Worm (Caenorhabditis elegans): ENCODE data around the gene str-67.

Gene str-67

ce11 chrV:1033304-1033703, 31.1 kb downstream of the str-67 start, which contains the start of gene flp-34:
flp-34 (minus strand) TSS chrV:1033404.
- TF ChIP-seq T26A5.8 (tag; optimal IDR thresholded peaks at IDR 0.05): no peak
- no peak for TF ChIP-seq ceh-79 (tag; optimal IDR thresholded peaks at IDR 0.05)
- TF ChIP-seq lin-54 (GFP tag; optimal IDR thresholded peaks at IDR 0.05): no peak
- no peak for TF ChIP-seq cebp-1 (GFP tag; IDR thresholded peaks at IDR 0.05)
- TF ChIP-seq cebp-1 (tag; optimal IDR thresholded peaks at IDR 0.05): no peak

- TF ChIP-seq efl-1 (GFP tag; optimal IDR thresholded peaks at IDR 0.05) (no peak), nhr-80 (tag; optimal IDR thresholded peaks at IDR 0.05) (peak; percentile 7)
Measured at ce11 chrV:1027044-1027443, 37.3 kb downstream of the str-67 start, which contains the start of gene R09A1.3. R09A1.3 (minus strand) TSS chrV:1027074.

ce11 chrV:1023367-1023766, 41.0 kb downstream of the str-67 start, which contains the start of gene pei-2:
pei-2 (minus strand) TSS chrV:1023467.
- TF ChIP-seq ceh-27 (GFP tag; optimal IDR thresholded peaks at IDR 0.05) (no peak), D2030.7 (GFP tag; IDR thresholded peaks at IDR 0.05) (no peak), attf-3 (GFP tag; conservative IDR thresholded peaks at IDR 0.05) (no peak), hmg-20 (GFP tag; IDR thresholded peaks at IDR 0.05) (no peak), snpc-4 (GFP tag; optimal IDR thresholded peaks at IDR 0.05) (no peak), snpc-4 (tag; optimal IDR thresholded peaks at IDR 0.05) (no peak), bed-2 (GFP tag; IDR thresholded peaks at IDR 0.05) (no peak), ceh-40 (GFP tag; IDR thresholded peaks at IDR 0.05) (no peak), F33H1.4 (GFP tag; IDR thresholded peaks at IDR 0.05) (no peak), ama-1 (optimal IDR thresholded peaks at IDR 0.05) (no peak), ama-1 (GFP tag; optimal IDR thresholded peaks at IDR 0.05) (no peak), pbrm-1 (GFP tag; IDR thresholded peaks at IDR 0.05) (no peak), B0019.2 (GFP tag; conservative IDR thresholded peaks at IDR 0.05) (no peak)

- TF ChIP-seq Y95B8A.8 (GFP tag; IDR thresholded peaks at IDR 0.05) (0 out of 2 replicates have a peak, but pooled peaks have one; percentile 44), sea-2 (GFP tag; IDR thresholded peaks at IDR 0.05) (no peak), K12H6.12 (tag; optimal IDR thresholded peaks at IDR 0.05) (no peak), F39B2.1 (GFP tag; IDR thresholded peaks at IDR 0.05) (no peak), F57A8.1 (GFP tag; optimal IDR thresholded peaks at IDR 0.05) (no peak), unc-130 (GFP tag; optimal IDR thresholded peaks at IDR 0.05) (no peak), ztf-25 (GFP tag; IDR thresholded peaks at IDR 0.05) (peak; percentile 56; the same call in 1 of the 2 replicates), lsl-1 (GFP tag; optimal IDR thresholded peaks at IDR 0.05) (no peak), B0035.1 (tag; optimal IDR thresholded peaks at IDR 0.05) (no peak), F23B12.7 (tag; optimal IDR thresholded peaks at IDR 0.05; ENCODE audit: insufficient read depth) (no peak), fkh-3 (tag; optimal IDR thresholded peaks at IDR 0.05) (no peak), C17E4.6 (GFP tag; IDR thresholded peaks at IDR 0.05) (no peak), rec-8 (tag; optimal IDR thresholded peaks at IDR 0.05) (no peak), ets-4 (GFP tag; optimal IDR thresholded peaks at IDR 0.05) (no peak), mcd-1 (GFP tag; IDR thresholded peaks at IDR 0.05) (0 out of 2 replicates have a peak, but pooled peaks have one; percentile 24), xnd-1 (tag; optimal IDR thresholded peaks at IDR 0.05) (no peak), lin-26 (GFP tag; IDR thresholded peaks at IDR 0.05) (no peak), tbp1 (GFP tag; optimal IDR thresholded peaks at IDR 0.05) (no peak), ztf-22 (GFP tag; optimal IDR thresholded peaks at IDR 0.05) (no peak), attf-5 (GFP tag; optimal IDR thresholded peaks at IDR 0.05) (no peak), snpc-1.1 (tag; optimal IDR thresholded peaks at IDR 0.05; ENCODE audit: insufficient read depth) (no peak), ztf-28 (GFP tag; IDR thresholded peaks at IDR 0.05) (no peak), cebp-2 (GFP tag; IDR thresholded peaks at IDR 0.05) (no peak), ceh-27 (GFP tag; optimal IDR thresholded peaks at IDR 0.05) (peak; percentile 6), chd-7 (tag; optimal IDR thresholded peaks at IDR 0.05) (peak; percentile 4), nfya-2 (GFP tag; IDR thresholded peaks at IDR 0.05) (no peak), ama-1 (optimal IDR thresholded peaks at IDR 0.05) (no peak), ama-1 (GFP tag; optimal IDR thresholded peaks at IDR 0.05) (no peak)
Measured at ce11 chrV:1021456-1021855, 42.9 kb downstream of the str-67 start.
